Fruit fly (Drosophila melanogaster) whole organism, embryonic: ENCODE results near the gene Sys1.
A peak's percentile ranks its signal among the peaks of the same experiment; 100 is the strongest.

ENCODE experiments used
- Blimp-1 ChIP-seq: fragments of 200-800 bp; sonication (Bioruptor generic); optimal IDR thresholded peaks from 3 replicates; lab custom pipeline; 2018; ENCODE audit warnings: missing biosample characterization, missing genetic modification characterization, mild to moderate bottlenecking, moderate library complexity, missing genetic modification reagents
- CG10543 ChIP-seq: fragments of 200-800 bp; sonication (Bioruptor generic); optimal IDR thresholded peaks from 3 replicates; lab custom pipeline; 2017; ENCODE audit warnings: missing biosample characterization, mild to moderate bottlenecking, missing genetic modification characterization, moderate library complexity
- CG11247 ChIP-seq: fragments of 200-800 bp; sonication (Bioruptor generic); IDR thresholded peaks from 2 replicates; pipeline ENCODE4 v1.3.6; 2022; ENCODE audit warnings: missing biosample characterization, missing genetic modification characterization
- CG12219 ChIP-seq: fragments of 200-800 bp; sonication (Bioruptor generic); optimal IDR thresholded peaks from 3 replicates; lab custom pipeline; 2018; ENCODE audit warnings: missing biosample characterization, mild to moderate bottlenecking, missing genetic modification characterization
- CG13424 ChIP-seq: fragments of 200-800 bp; sonication (Bioruptor generic); optimal IDR thresholded peaks from 2 replicates; lab custom pipeline; 2019; ENCODE audit warnings: missing biosample characterization, mild to moderate bottlenecking, missing genetic modification characterization, moderate library complexity
- CG14050 ChIP-seq: fragments of 200-800 bp; sonication (Bioruptor generic); IDR thresholded peaks from 3 replicates; pipeline ENCODE4 v1.3.6; 2022; ENCODE audit warnings: missing biosample characterization, missing genetic modification characterization
- CG16779 ChIP-seq: fragments of 200-800 bp; sonication (Bioruptor generic); IDR thresholded peaks from 2 replicates; pipeline ENCODE4 v1.3.6; 2022; ENCODE audit warnings: missing biosample characterization, missing genetic modification characterization
- CG17829 ChIP-seq: fragments of 200-800 bp; optimal IDR thresholded peaks from 2 replicates; lab custom pipeline; 2019; ENCODE audit warnings: missing biosample characterization, mild to moderate bottlenecking, missing genetic modification characterization, moderate library complexity
- CG18764 ChIP-seq: fragments of 200-800 bp; sonication (Bioruptor generic); optimal IDR thresholded peaks from 3 replicates; lab custom pipeline; 2016; ENCODE audit warnings: missing biosample characterization, missing genetic modification characterization
- CG3163 ChIP-seq: fragments of 200-800 bp; sonication (Bioruptor generic); optimal IDR thresholded peaks from 3 replicates; lab custom pipeline; 2016; ENCODE audit warnings: missing biosample characterization, missing genetic modification characterization
- CG3281 ChIP-seq: fragments of 200-800 bp; sonication (Bioruptor generic); optimal IDR thresholded peaks from 3 replicates; lab custom pipeline; 2017; ENCODE audit warnings: missing biosample characterization, mild to moderate bottlenecking, missing genetic modification characterization
- CG3838 ChIP-seq: fragments of 200-800 bp; sonication (Bioruptor generic); optimal IDR thresholded peaks from 3 replicates; lab custom pipeline; 2016; ENCODE audit warnings: missing biosample characterization, missing genetic modification characterization
- CG4404 ChIP-seq: fragments of 200-800 bp; sonication (Bioruptor generic); IDR thresholded peaks from 2 replicates; pipeline ENCODE4 v1.3.6; 2022; ENCODE audit warnings: missing biosample characterization, missing genetic modification characterization
- CG7963 ChIP-seq: fragments of 200-800 bp; sonication (Bioruptor generic); IDR thresholded peaks from 3 replicates; pipeline ENCODE4 v1.3.6; 2022; ENCODE audit warnings: missing biosample characterization, missing genetic modification characterization; ENCODE audit not compliant: partially characterized antibody
- CG8089 ChIP-seq: fragments of 200-800 bp; sonication (Bioruptor generic); optimal IDR thresholded peaks from 3 replicates; lab custom pipeline; 2016; ENCODE audit warnings: missing biosample characterization, missing genetic modification characterization
- CG8478 ChIP-seq: fragments of >200 bp; optimal IDR thresholded peaks from 2 replicates; lab custom pipeline; 2018
- CG8765 ChIP-seq: fragments of 200-800 bp; sonication (Bioruptor generic); IDR thresholded peaks from 2 replicates; pipeline ENCODE4 v1.3.6; 2022; ENCODE audit warnings: missing biosample characterization, missing genetic modification characterization
- Doc3 ChIP-seq: fragments of 200-800 bp; sonication (Bioruptor generic); IDR thresholded peaks from 3 replicates; pipeline ENCODE4 v1.3.6; 2022; ENCODE audit warnings: missing biosample characterization, missing genetic modification characterization; ENCODE audit not compliant: partially characterized antibody
- HHEX ChIP-seq: fragments of 200-800 bp; sonication (Bioruptor generic); optimal IDR thresholded peaks from 3 replicates; lab custom pipeline; 2017; ENCODE audit warnings: missing biosample characterization, mild to moderate bottlenecking, missing genetic modification characterization, missing genetic modification reagents
- Lhr ChIP-seq: fragments of 200-800 bp; sonication (Bioruptor generic); optimal IDR thresholded peaks from 3 replicates; lab custom pipeline; 2017; ENCODE audit warnings: mild to moderate bottlenecking, missing biosample characterization, missing genetic modification reagents, missing genetic modification characterization
- MTF-1 ChIP-seq: fragments of 200-800 bp; sonication (Bioruptor generic); optimal IDR thresholded peaks from 2 replicates; lab custom pipeline; 2018; ENCODE audit warnings: missing biosample characterization, mild to moderate bottlenecking, missing genetic modification characterization, borderline replicate concordance
- Med ChIP-seq: fragments of 200-800 bp; sonication (Bioruptor generic); peaks from one replicate; lab custom pipeline; 2016; ENCODE audit warnings: missing biosample characterization, missing genetic modification characterization, mild to moderate bottlenecking, inconsistent platforms, moderate library complexity
- Optix ChIP-seq: fragments of 200-800 bp; sonication (Bioruptor generic); IDR thresholded peaks from 3 replicates; pipeline ENCODE4 v1.3.6; 2022; ENCODE audit warnings: missing biosample characterization, missing genetic modification characterization
- Six4 ChIP-seq: fragments of 200-800 bp; sonication (Bioruptor generic); optimal IDR thresholded peaks from 2 replicates; lab custom pipeline; 2016; ENCODE audit warnings: missing biosample characterization, missing genetic modification characterization
- abd-A ChIP-seq: fragments of 200-800 bp; sonication (Bioruptor generic); optimal IDR thresholded peaks from 3 replicates; lab custom pipeline; 2019; ENCODE audit warnings: missing biosample characterization, mild to moderate bottlenecking, missing genetic modification characterization, moderate library complexity
- cwo ChIP-seq: fragments of 200-800 bp; sonication (Bioruptor generic); optimal IDR thresholded peaks from 3 replicates; lab custom pipeline; 2017; ENCODE audit warnings: missing biosample characterization, missing genetic modification characterization, mild to moderate bottlenecking, moderate library complexity, missing genetic modification reagents
- danr ChIP-seq: fragments of 200-800 bp; sonication (Bioruptor generic); IDR thresholded peaks from 2 replicates; pipeline ENCODE4 v1.3.6; 2022; ENCODE audit warnings: missing biosample characterization, missing genetic modification characterization
- dati ChIP-seq: fragments of 200-800 bp; sonication (Bioruptor generic); IDR thresholded peaks from 2 replicates; pipeline ENCODE4 v1.3.6; 2022; ENCODE audit warnings: missing biosample characterization, missing genetic modification characterization
- dpn ChIP-seq, 2 experiments: fragments of 200-800 bp; sonication (Bioruptor generic); optimal IDR thresholded peaks; 3 replicates each; lab custom pipeline; 2016; ENCODE audit warnings: missing biosample characterization in 2 of 2, missing genetic modification characterization in 2 of 2
- esg ChIP-seq: fragments of 200-800 bp; sonication (Bioruptor generic); conservative IDR thresholded peaks from 2 replicates; pipeline ENCODE4 v1.3.6; 2022; ENCODE audit warnings: missing biosample characterization, missing genetic modification characterization
- ewg ChIP-seq: fragments of 200-800 bp; sonication (Bioruptor generic); optimal IDR thresholded peaks from 3 replicates; lab custom pipeline; 2017; ENCODE audit warnings: mild to moderate bottlenecking, missing biosample characterization, missing genetic modification reagents, missing genetic modification characterization
- fd96Cb ChIP-seq: fragments of 200-800 bp; sonication (Bioruptor generic); optimal IDR thresholded peaks from 2 replicates; lab custom pipeline; 2018; ENCODE audit warnings: missing biosample characterization, mild to moderate bottlenecking, missing genetic modification characterization, moderate library complexity
- fru ChIP-seq: fragments of >200 bp; optimal IDR thresholded peaks from 2 replicates; lab custom pipeline; 2017
- gce ChIP-seq: fragments of 200-800 bp; sonication (Bioruptor generic); IDR thresholded peaks from 3 replicates; pipeline ENCODE4 v1.3.6; 2022; ENCODE audit warnings: missing biosample characterization, missing genetic modification characterization
- gsb ChIP-seq: fragments of 200-800 bp; sonication (Bioruptor generic); IDR thresholded peaks from 2 replicates; pipeline ENCODE4 v1.3.6; 2022; ENCODE audit warnings: missing biosample characterization, missing genetic modification characterization
- h ChIP-seq: fragments of >200 bp; optimal IDR thresholded peaks from 2 replicates; lab custom pipeline; 2017
- her ChIP-seq: fragments of 200-800 bp; sonication (Bioruptor generic); optimal IDR thresholded peaks from 2 replicates; lab custom pipeline; 2016; ENCODE audit warnings: missing biosample characterization, missing genetic modification characterization
- hkb ChIP-seq, 2 experiments: fragments of 200-800 bp in 1 of 2; fragments of >200 bp in 1 of 2; sonication (Bioruptor generic) in 1 of 2; IDR thresholded peaks in 1 of 2; optimal IDR thresholded peaks in 1 of 2; 2 replicates each; pipeline versions ENCODE4 v1.3.6 to Lab custom; 2017 to 2022; ENCODE audit warnings: missing biosample characterization in 1 of 2, missing genetic modification characterization in 1 of 2
- ind ChIP-seq: fragments of 200-800 bp; sonication (Bioruptor generic); optimal IDR thresholded peaks from 3 replicates; lab custom pipeline; 2016; ENCODE audit warnings: missing biosample characterization, missing genetic modification characterization
- insv ChIP-seq, 2 experiments: fragments of 200-800 bp; sonication (Bioruptor generic); optimal IDR thresholded peaks; 3 replicates each; lab custom pipeline; 2016 to 2018; ENCODE audit warnings: missing biosample characterization in 2 of 2, missing genetic modification characterization in 2 of 2
- jumu ChIP-seq: fragments of 200-800 bp; sonication (Bioruptor generic); optimal IDR thresholded peaks from 3 replicates; lab custom pipeline; 2016; ENCODE audit warnings: missing biosample characterization, missing genetic modification characterization
- kah ChIP-seq: fragments of 200-800 bp; sonication (Bioruptor generic); optimal IDR thresholded peaks from 2 replicates; lab custom pipeline; 2018; ENCODE audit warnings: missing biosample characterization, mild to moderate bottlenecking, missing genetic modification characterization
- ken ChIP-seq: fragments of 200-800 bp; sonication (Bioruptor generic); IDR thresholded peaks from 3 replicates; pipeline ENCODE4 v1.3.6; 2022; ENCODE audit warnings: missing biosample characterization, missing genetic modification characterization
- mam ChIP-seq: fragments of 200-800 bp; sonication (Bioruptor generic); optimal IDR thresholded peaks from 3 replicates; lab custom pipeline; 2016; ENCODE audit warnings: missing biosample characterization, missing genetic modification characterization
- ranshi ChIP-seq: fragments of 200-800 bp; sonication (Bioruptor generic); IDR thresholded peaks from 2 replicates; pipeline ENCODE4 v1.3.6; 2022; ENCODE audit warnings: missing biosample characterization, missing genetic modification characterization
- stc ChIP-seq: fragments of 200-800 bp; sonication (Bioruptor generic); IDR thresholded peaks from 2 replicates; pipeline ENCODE4 v1.3.6; 2022; ENCODE audit warnings: missing biosample characterization, missing genetic modification characterization
- tap ChIP-seq: fragments of 200-800 bp; optimal IDR thresholded peaks from 3 replicates; lab custom pipeline; 2019; ENCODE audit warnings: missing biosample characterization, mild to moderate bottlenecking, missing genetic modification characterization, moderate library complexity
- unc-4 ChIP-seq: fragments of 200-800 bp; sonication (Bioruptor generic); IDR thresholded peaks from 2 replicates; pipeline ENCODE4 v1.3.6; 2022; ENCODE audit warnings: missing biosample characterization, missing genetic modification characterization; ENCODE audit not compliant: partially characterized antibody
- usp ChIP-seq: fragments of >200 bp; optimal IDR thresholded peaks from 2 replicates; lab custom pipeline; 2017; ENCODE audit warnings: missing biosample characterization, missing genetic modification characterization
- zen ChIP-seq: fragments of 200-800 bp; sonication (Bioruptor generic); optimal IDR thresholded peaks from 3 replicates; lab custom pipeline; 2018; ENCODE audit warnings: missing biosample characterization, mild to moderate bottlenecking, missing genetic modification characterization, moderate library complexity
- zf30C ChIP-seq: fragments of 200-800 bp; sonication (Bioruptor generic); optimal IDR thresholded peaks from 3 replicates; lab custom pipeline; 2018; ENCODE audit warnings: missing biosample characterization, mild to moderate bottlenecking, missing genetic modification characterization

The Sys1 gene

DNA sequence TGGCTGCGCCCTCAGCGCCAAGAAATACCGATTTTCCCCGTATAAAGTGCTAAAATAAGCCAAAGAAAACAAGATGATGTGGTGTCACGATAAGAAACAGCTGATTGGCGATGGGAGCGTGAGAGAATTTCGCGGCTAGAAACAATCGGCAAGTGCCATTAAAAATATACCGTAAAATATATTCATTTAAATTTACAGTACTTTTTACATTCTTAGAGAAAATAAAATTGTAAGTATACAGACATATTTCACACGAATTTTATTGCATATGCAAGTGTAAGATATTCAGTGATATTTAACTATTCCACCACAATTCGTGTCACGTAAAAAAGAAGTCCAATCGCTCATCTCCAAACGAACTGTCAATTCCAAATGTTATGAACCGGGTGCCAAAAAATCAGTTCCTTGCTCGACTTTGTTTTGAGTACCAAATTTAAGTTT is 24.0 kb downstream of the Sys1 start, which contains the start of the genes Unc50, CG11755 and CG8043 (continued):
- TF ChIP-seq Med (GFP tag; lab: Kevin White, UChicago) (peak; percentile 95), fd96Cb (peak; percentile 66), Blimp-1 (GFP tag; lab: Kevin White, UChicago) (no peak), esg (GFP tag; lab: Robert Waterston, UW) (peak; percentile 63), her (GFP tag; lab: Kevin White, UChicago) (no peak), abd-A (tag; lab: Kevin White, UChicago) (no peak), CG18764 (GFP tag; lab: Kevin White, UChicago) (peak; percentile 55), cwo (peak; percentile 49), CG8765 (GFP tag; lab: Robert Waterston, UW) (peak; percentile 50; the same call in 1 of the 2 replicates), ewg (GFP tag; lab: Kevin White, UChicago) (peak; percentile 39), danr (GFP tag; lab: Robert Waterston, UW) (peak; percentile 53; the same call in 1 of the 2 replicates), zf30C (GFP tag; lab: Kevin White, UChicago) (no peak), CG3281 (GFP tag; lab: Kevin White, UChicago) (peak; percentile 71), usp (no peak), fru (no peak), gce (GFP tag; lab: Robert Waterston, UW) (no peak), CG11247 (GFP tag; lab: Robert Waterston, UW) (peak; percentile 57; the same call in 1 of the 2 replicates), HHEX (GFP tag; lab: Kevin White, UChicago) (peak; percentile 56), CG16779 (GFP tag; lab: Robert Waterston, UW) (no peak), Lhr (GFP tag; lab: Kevin White, UChicago) (peak; percentile 58), MTF-1 (no peak), kah (no peak), dpn (GFP tag; optimal IDR thresholded peaks at IDR 0.05; lab: Kevin White, UChicago) (peak; percentile 78 to 84), CG12219 (peak; percentile 35), Optix (GFP tag; lab: Robert Waterston, UW) (peak; percentile 45; the same call in 1 of the 3 replicates), zen (tag; lab: Kevin White, UChicago) (peak; percentile 83), CG8478 (no peak), jumu (peak; percentile 70), CG17829 (peak; percentile 83), CG7963 (GFP tag; lab: Robert Waterston, UW) (peak; percentile 83; the same call in 2 of the 3 replicates), ind (GFP tag; lab: Kevin White, UChicago) (peak; percentile 83), unc-4 (GFP tag; lab: Robert Waterston, UW) (peak; percentile 98), mam (GFP tag; lab: Kevin White, UChicago) (peak; percentile 73), CG8089 (GFP tag; lab: Kevin White, UChicago) (peak; percentile 47), CG3163 (GFP tag; lab: Kevin White, UChicago) (peak; percentile 9), insv (GFP tag; optimal IDR thresholded peaks at IDR 0.05; lab: Kevin White, UChicago) (peak in 1 of 2 experiments; percentile 59), dati (GFP tag; lab: Robert Waterston, UW) (no peak), Six4 (peak; percentile 57), CG4404 (peak; percentile 78), ken (GFP tag; lab: Robert Waterston, UW) (0 out of 3 replicates have a peak, but pooled peaks have one; percentile 32), hkb (optimal IDR thresholded peaks at IDR 0.05; lab: Kevin White, UChicago) (peak; percentile 86), hkb (GFP tag; IDR thresholded peaks at IDR 0.05; lab: Robert Waterston, UW) (peak; percentile 72), CG13424 (peak; percentile 84), CG10543 (GFP tag; lab: Kevin White, UChicago) (peak; percentile 78), CG3838 (GFP tag; lab: Kevin White, UChicago) (peak; percentile 44), tap (peak; percentile 68), h (lab: Kevin White, UChicago) (no peak), Doc3 (GFP tag; lab: Robert Waterston, UW) (peak; percentile 100), stc (GFP tag; lab: Robert Waterston, UW) (no peak), gsb (GFP tag; lab: Robert Waterston, UW) (no peak), CG14050 (peak; percentile 25; the same call in 1 of the 3 replicates), ranshi (GFP tag; lab: Robert Waterston, UW) (peak; percentile 62; the same call in 1 of the 2 replicates)
